Worm (Caenorhabditis elegans): ENCODE results near the gene rpn-3.

ce11 chrIII:8410747-8411146 lies 36.4 kb upstream of the rpn-3 start:
- TF ChIP-seq ztf-23 (GFP tag; IDR thresholded peaks at IDR 0.05) (no peak), flt-1 (GFP tag; IDR thresholded peaks at IDR 0.05) (no peak), ref-1 (GFP tag; conservative IDR thresholded peaks at IDR 0.05) (no peak), T22C8.4 (GFP tag; IDR thresholded peaks at IDR 0.05) (no peak), tab-1 (GFP tag; IDR thresholded peaks at IDR 0.05) (no peak), klf-2 (GFP tag; conservative IDR thresholded peaks at IDR 0.05) (no peak), ztf-29 (GFP tag; IDR thresholded peaks at IDR 0.05) (no peak), cog-1 (tag; optimal IDR thresholded peaks at IDR 0.05) (no peak), med-1 (GFP tag; optimal IDR thresholded peaks at IDR 0.05; ENCODE audit: insufficient read depth) (no peak)

Measured in whole organism, midembryonic.